Fruit fly (Drosophila melanogaster) whole organism, embryonic: ENCODE measurements around the gene CG8034.

ENCODE experiments used
- Antp ChIP-seq: fragments of 200-800 bp; sonication (Bioruptor generic); optimal IDR thresholded peaks from 3 replicates; lab custom pipeline; 2016; ENCODE audit warnings: missing biosample characterization, missing genetic modification characterization
- CG10321 ChIP-seq: fragments of 200-800 bp; sonication (Bioruptor generic); IDR thresholded peaks from 2 replicates; pipeline ENCODE4 v1.3.6; 2022; ENCODE audit warnings: missing biosample characterization, missing genetic modification characterization
- CG12236 ChIP-seq: fragments of 200-800 bp; sonication (Bioruptor generic); optimal IDR thresholded peaks from 2 replicates; lab custom pipeline; 2016; ENCODE audit warnings: missing biosample characterization, missing genetic modification characterization
- CG12391 ChIP-seq: fragments of 200-800 bp; sonication (Bioruptor generic); optimal IDR thresholded peaks from 3 replicates; lab custom pipeline; 2018; ENCODE audit warnings: missing biosample characterization, mild to moderate bottlenecking, missing genetic modification characterization, moderate library complexity
- CG12942 ChIP-seq: fragments of 200-800 bp; sonication (Bioruptor generic); optimal IDR thresholded peaks from 3 replicates; lab custom pipeline; 2016; ENCODE audit warnings: missing biosample characterization, missing genetic modification characterization
- CG14667 ChIP-seq: fragments of 200-800 bp; sonication (Bioruptor generic); IDR thresholded peaks from 2 replicates; pipeline ENCODE4 v1.3.6; 2022; ENCODE audit warnings: missing biosample characterization, missing genetic modification characterization
- CG1647 ChIP-seq: fragments of 200-800 bp; sonication (Bioruptor generic); optimal IDR thresholded peaks from 3 replicates; lab custom pipeline; 2016; ENCODE audit warnings: missing biosample characterization, missing genetic modification characterization
- CG16815 ChIP-seq: fragments of 200-800 bp; sonication (Bioruptor generic); optimal IDR thresholded peaks from 3 replicates; lab custom pipeline; 2017; ENCODE audit warnings: missing biosample characterization, mild to moderate bottlenecking, missing genetic modification characterization
- CG16863 ChIP-seq: fragments of 200-800 bp; sonication (Bioruptor generic); optimal IDR thresholded peaks from 3 replicates; lab custom pipeline; 2016; ENCODE audit warnings: missing biosample characterization, missing genetic modification characterization
- CG17186 ChIP-seq: fragments of 200-800 bp; sonication (Bioruptor generic); optimal IDR thresholded peaks from 3 replicates; lab custom pipeline; 2017; ENCODE audit warnings: missing biosample characterization, missing genetic modification reagents, missing genetic modification characterization
- CG2116 ChIP-seq: fragments of 200-800 bp; sonication (Bioruptor generic); optimal IDR thresholded peaks from 3 replicates; lab custom pipeline; 2018; ENCODE audit warnings: missing biosample characterization, mild to moderate bottlenecking, missing genetic modification characterization
- CG2712 ChIP-seq: fragments of 200-800 bp; optimal IDR thresholded peaks from 3 replicates; lab custom pipeline; 2019; ENCODE audit warnings: missing biosample characterization, mild to moderate bottlenecking, missing genetic modification characterization, moderate library complexity
- CG30431 ChIP-seq: fragments of 200-800 bp; sonication (Bioruptor generic); optimal IDR thresholded peaks from 2 replicates; lab custom pipeline; 2017; ENCODE audit warnings: missing biosample characterization, missing genetic modification characterization
- CG33213 ChIP-seq: fragments of 200-800 bp; sonication (Bioruptor generic); optimal IDR thresholded peaks from 3 replicates; lab custom pipeline; 2016; ENCODE audit warnings: missing biosample characterization, missing genetic modification characterization
- CG42726 ChIP-seq: fragments of 200-800 bp; sonication (Bioruptor generic); IDR thresholded peaks from 2 replicates; pipeline ENCODE4 v1.3.6; 2022; ENCODE audit warnings: missing biosample characterization, missing genetic modification characterization; ENCODE audit not compliant: partially characterized antibody
- CG4282 ChIP-seq: fragments of 200-800 bp; sonication (Bioruptor generic); optimal IDR thresholded peaks from 2 replicates; lab custom pipeline; 2016; ENCODE audit warnings: missing biosample characterization, missing genetic modification characterization
- CG6654 ChIP-seq: fragments of 200-800 bp; sonication (Bioruptor generic); optimal IDR thresholded peaks from 2 replicates; lab custom pipeline; 2017; ENCODE audit warnings: missing biosample characterization, mild to moderate bottlenecking, missing genetic modification characterization
- CG7271 ChIP-seq: fragments of 200-800 bp; sonication (Bioruptor generic); optimal IDR thresholded peaks from 2 replicates; lab custom pipeline; 2018; ENCODE audit warnings: missing biosample characterization, mild to moderate bottlenecking, missing genetic modification characterization, moderate library complexity
- CG8290 ChIP-seq, 3 experiments: fragments of 200-800 bp; sonication (Bioruptor generic); optimal IDR thresholded peaks; 2 replicates each; lab custom pipeline; 2016 to 2019; ENCODE audit warnings: missing biosample characterization in 3 of 3, missing genetic modification characterization in 3 of 3, mild to moderate bottlenecking in 2 of 3, moderate library complexity in 1 of 3
- CG8478 ChIP-seq: fragments of >200 bp; optimal IDR thresholded peaks from 2 replicates; lab custom pipeline; 2018
- CG9437 ChIP-seq: fragments of 200-800 bp; sonication (Bioruptor generic); optimal IDR thresholded peaks from 2 replicates; lab custom pipeline; 2018; ENCODE audit warnings: missing biosample characterization, mild to moderate bottlenecking, missing genetic modification characterization
- Dad ChIP-seq: fragments of 200-800 bp; sonication (Bioruptor generic); optimal IDR thresholded peaks from 3 replicates; lab custom pipeline; 2016; ENCODE audit warnings: missing biosample characterization, missing genetic modification characterization
- Drgx ChIP-seq: fragments of 200-800 bp; sonication (Bioruptor generic); IDR thresholded peaks from 2 replicates; pipeline ENCODE4 v1.3.6; 2022; ENCODE audit warnings: missing biosample characterization, missing genetic modification characterization
- Elba2 ChIP-seq: fragments of 200-800 bp; sonication (Bioruptor generic); optimal IDR thresholded peaks from 3 replicates; lab custom pipeline; 2016; ENCODE audit warnings: missing biosample characterization, missing genetic modification characterization
- Ets65A ChIP-seq: fragments of 200-800 bp; sonication (Bioruptor generic); peaks from one replicate; lab custom pipeline; 2016; ENCODE audit warnings: missing biosample characterization, missing genetic modification characterization
- Ets97D ChIP-seq: fragments of 200-800 bp; sonication (Bioruptor generic); optimal IDR thresholded peaks from 3 replicates; lab custom pipeline; 2016; ENCODE audit warnings: missing biosample characterization, missing genetic modification characterization
- Hr78 ChIP-seq, 2 experiments: fragments of 200-800 bp in 1 of 2; fragments of >200 bp in 1 of 2; sonication (Bioruptor generic) in 1 of 2; optimal IDR thresholded peaks; 2 replicates each; lab custom pipeline; 2017 to 2019; ENCODE audit warnings: missing biosample characterization in 2 of 2, missing genetic modification characterization in 2 of 2, mild to moderate bottlenecking in 1 of 2, moderate library complexity in 1 of 2
- MBD-R2 ChIP-seq: fragments of 200-800 bp; sonication (Bioruptor generic); IDR thresholded peaks from 2 replicates; pipeline ENCODE4 v1.3.6; 2022; ENCODE audit warnings: missing biosample characterization, missing genetic modification characterization
- Mad ChIP-seq: fragments of 200-800 bp; sonication (Bioruptor generic); optimal IDR thresholded peaks from 2 replicates; lab custom pipeline; 2016; ENCODE audit warnings: missing biosample characterization, missing genetic modification characterization
- NC2α ChIP-seq: fragments of 200-800 bp; sonication (Bioruptor generic); optimal IDR thresholded peaks from 2 replicates; lab custom pipeline; 2016; ENCODE audit warnings: missing biosample characterization, missing genetic modification characterization
- Neu2 ChIP-seq: fragments of 200-800 bp; sonication (Bioruptor generic); optimal IDR thresholded peaks from 3 replicates; lab custom pipeline; 2016; ENCODE audit warnings: missing biosample characterization, missing genetic modification characterization, borderline replicate concordance
- Nf-YC ChIP-seq: fragments of 200-800 bp; optimal IDR thresholded peaks from 3 replicates; lab custom pipeline; 2019; ENCODE audit warnings: missing biosample characterization, mild to moderate bottlenecking, missing genetic modification characterization, moderate library complexity
- Sry-δ ChIP-seq: fragments of 200-800 bp; sonication (Bioruptor generic); optimal IDR thresholded peaks from 2 replicates; lab custom pipeline; 2016; ENCODE audit warnings: missing biosample characterization, missing genetic modification characterization
- abd-A ChIP-seq: fragments of 200-800 bp; sonication (Bioruptor generic); optimal IDR thresholded peaks from 3 replicates; lab custom pipeline; 2019; ENCODE audit warnings: missing biosample characterization, mild to moderate bottlenecking, missing genetic modification characterization, moderate library complexity
- chif ChIP-seq, 2 experiments: fragments of 200-800 bp; sonication (Bioruptor generic); optimal IDR thresholded peaks; 3 replicates each; lab custom pipeline; 2016; ENCODE audit warnings: missing biosample characterization in 2 of 2, missing genetic modification characterization in 2 of 2
- crc ChIP-seq: fragments of 200-800 bp; sonication (Bioruptor generic); optimal IDR thresholded peaks from 2 replicates; lab custom pipeline; 2016; ENCODE audit warnings: missing biosample characterization, missing genetic modification characterization
- croc ChIP-seq: fragments of 200-800 bp; sonication (Bioruptor generic); conservative IDR thresholded peaks from 3 replicates; pipeline ENCODE4 v1.3.6; 2022; ENCODE audit warnings: missing biosample characterization, missing genetic modification characterization
- dpn ChIP-seq, 2 experiments: fragments of 200-800 bp; sonication (Bioruptor generic); optimal IDR thresholded peaks; 3 replicates each; lab custom pipeline; 2016; ENCODE audit warnings: missing biosample characterization in 2 of 2, missing genetic modification characterization in 2 of 2
- dysf ChIP-seq: fragments of 200-800 bp; sonication (Bioruptor generic); IDR thresholded peaks from 3 replicates; pipeline ENCODE4 v1.3.6; 2022; ENCODE audit warnings: missing biosample characterization, missing genetic modification characterization
- eyg ChIP-seq: fragments of 200-800 bp; sonication (Bioruptor generic); optimal IDR thresholded peaks from 3 replicates; lab custom pipeline; 2016; ENCODE audit warnings: missing biosample characterization, missing genetic modification characterization
- fd64A ChIP-seq: fragments of 200-800 bp; sonication (Bioruptor generic); optimal IDR thresholded peaks from 3 replicates; lab custom pipeline; 2018; ENCODE audit warnings: missing biosample characterization, mild to moderate bottlenecking, missing genetic modification characterization
- knrl ChIP-seq: fragments of 200-800 bp; sonication (Bioruptor generic); IDR thresholded peaks from 3 replicates; pipeline ENCODE4 v1.3.6; 2022; ENCODE audit warnings: missing biosample characterization, missing genetic modification characterization; ENCODE audit not compliant: partially characterized antibody
- nom ChIP-seq: fragments of 200-800 bp; sonication (Bioruptor generic); optimal IDR thresholded peaks from 2 replicates; lab custom pipeline; 2017; ENCODE audit warnings: missing biosample characterization, missing genetic modification characterization, mild to moderate bottlenecking, moderate library complexity, missing genetic modification reagents
- p53 ChIP-seq: fragments of 200-800 bp; sonication (Bioruptor generic); optimal IDR thresholded peaks from 2 replicates; lab custom pipeline; 2016; ENCODE audit warnings: missing biosample characterization, missing genetic modification characterization
- phol ChIP-seq: fragments of 200-800 bp; sonication (Bioruptor generic); optimal IDR thresholded peaks from 3 replicates; lab custom pipeline; 2018; ENCODE audit warnings: missing biosample characterization, mild to moderate bottlenecking, missing genetic modification characterization, moderate library complexity
- so ChIP-seq: fragments of 200-800 bp; sonication (Bioruptor generic); IDR thresholded peaks from 3 replicates; pipeline ENCODE4 v1.3.6; 2022; ENCODE audit warnings: missing biosample characterization, missing genetic modification characterization
- stwl ChIP-seq: fragments of 200-800 bp; sonication (Bioruptor generic); optimal IDR thresholded peaks from 3 replicates; lab custom pipeline; 2018; ENCODE audit warnings: missing biosample characterization, mild to moderate bottlenecking, missing genetic modification characterization, moderate library complexity
- tin ChIP-seq: fragments of 200-800 bp; sonication (Bioruptor generic); optimal IDR thresholded peaks from 3 replicates; lab custom pipeline; 2016; ENCODE audit warnings: missing biosample characterization, missing genetic modification characterization
- unc-4 ChIP-seq: fragments of 200-800 bp; sonication (Bioruptor generic); IDR thresholded peaks from 2 replicates; pipeline ENCODE4 v1.3.6; 2022; ENCODE audit warnings: missing biosample characterization, missing genetic modification characterization; ENCODE audit not compliant: partially characterized antibody
- vnd ChIP-seq: fragments of 200-800 bp; sonication (Bioruptor generic); IDR thresholded peaks from 3 replicates; pipeline ENCODE4 v1.3.6; 2022; ENCODE audit warnings: missing biosample characterization, missing genetic modification characterization; ENCODE audit not compliant: partially characterized antibody

CG8034 gene

dm6 chrX:19268484-19269068, 29.4 kb downstream of the CG8034 start, which contains the start of gene CG8010 (continued):
- peak; percentile 49 for TF ChIP-seq CG2712 (tag; lab: Kevin White, UChicago)
- TF ChIP-seq Sry-δ (GFP tag; lab: Kevin White, UChicago) = peak; percentile 54
- peak; percentile 48 for TF ChIP-seq CG17186
- no peak for TF ChIP-seq CG4282
- no peak for TF ChIP-seq Dad (GFP tag; lab: Kevin White, UChicago)
- TF ChIP-seq CG12391 = peak; percentile 17
- no peak for TF ChIP-seq CG12236 (GFP tag; lab: Kevin White, UChicago)
- no peak for TF ChIP-seq crc
- no peak for TF ChIP-seq CG30431
- no peak for TF ChIP-seq dysf
- TF ChIP-seq Hr78 (GFP tag; optimal IDR thresholded peaks at IDR 0.05; lab: Kevin White, UChicago) = no peak
- no peak for TF ChIP-seq NC2α (GFP tag; lab: Kevin White, UChicago)
- TF ChIP-seq CG33213 (GFP tag; lab: Kevin White, UChicago) = no peak
- no peak for TF ChIP-seq CG16815 (GFP tag; lab: Kevin White, UChicago)
- no peak for TF ChIP-seq fd64A
- TF ChIP-seq stwl (tag; lab: Kevin White, UChicago) = peak; percentile 47
- TF ChIP-seq Ets97D (GFP tag; lab: Kevin White, UChicago) = peak; percentile 11
- TF ChIP-seq CG9437 (GFP tag; lab: Kevin White, UChicago) = no peak
- no peak for TF ChIP-seq Neu2 (GFP tag; lab: Kevin White, UChicago)
- no peak for TF ChIP-seq CG8290 (GFP tag; optimal IDR thresholded peaks at IDR 0.05; lab: Kevin White, UChicago)
- TF ChIP-seq CG8290 (tag; optimal IDR thresholded peaks at IDR 0.05; lab: Kevin White, UChicago) = no peak
- no peak for TF ChIP-seq Ets65A (GFP tag; lab: Kevin White, UChicago)
- TF ChIP-seq CG6654 (GFP tag; lab: Kevin White, UChicago) = no peak
- TF ChIP-seq CG2116 (GFP tag; lab: Kevin White, UChicago) = peak; percentile 92
- no peak for TF ChIP-seq CG10321
- no peak for TF ChIP-seq croc (GFP tag; lab: Robert Waterston, UW)
- peak; percentile 47; the same call in 1 of the 2 replicates for TF ChIP-seq unc-4 (GFP tag; lab: Robert Waterston, UW)
- TF ChIP-seq MBD-R2 (GFP tag; lab: Robert Waterston, UW) = peak; percentile 89
- TF ChIP-seq CG12942 (GFP tag; lab: Kevin White, UChicago) = no peak
- TF ChIP-seq Drgx (GFP tag; lab: Robert Waterston, UW) = 0 out of 2 replicates have a peak, but pooled peaks have one; percentile 30
- no peak for TF ChIP-seq CG8478
- no peak for TF ChIP-seq dpn (GFP tag; optimal IDR thresholded peaks at IDR 0.05; lab: Kevin White, UChicago)
- TF ChIP-seq vnd = no peak
- TF ChIP-seq CG1647 = no peak
- no peak for TF ChIP-seq Elba2 (GFP tag; lab: Kevin White, UChicago)
- no peak for TF ChIP-seq CG14667 (GFP tag; lab: Robert Waterston, UW)
- no peak for TF ChIP-seq nom (GFP tag; lab: Kevin White, UChicago)
- no peak for TF ChIP-seq so (GFP tag; lab: Robert Waterston, UW)
- peak; percentile 4 for TF ChIP-seq phol (tag; lab: Kevin White, UChicago)
- TF ChIP-seq Antp (GFP tag; lab: Kevin White, UChicago) = no peak
- no peak for TF ChIP-seq abd-A (tag; lab: Kevin White, UChicago)
- TF ChIP-seq knrl (GFP tag; lab: Robert Waterston, UW) = 0 out of 3 replicates have a peak, but pooled peaks have one; percentile 13
- no peak for TF ChIP-seq Mad (GFP tag; lab: Kevin White, UChicago)
- TF ChIP-seq tin = peak; percentile 13
- TF ChIP-seq chif (GFP tag; optimal IDR thresholded peaks at IDR 0.05; lab: Kevin White, UChicago) = no peak
- no peak for TF ChIP-seq CG7271
- TF ChIP-seq CG16863 = peak; percentile 10
- no peak for TF ChIP-seq Nf-YC (tag; lab: Kevin White, UChicago)
- no peak for TF ChIP-seq eyg
- no peak for TF ChIP-seq p53 (GFP tag; lab: Kevin White, UChicago)
- peak; percentile 54 for TF ChIP-seq CG42726 (GFP tag; lab: Robert Waterston, UW)
